Fruit fly (Drosophila melanogaster) whole organism, embryonic: ENCODE measurements around the gene osk.

Source experiments
- Antp ChIP-seq: fragments of 200-800 bp; sonication (Bioruptor generic); optimal IDR thresholded peaks from 3 replicates; lab custom pipeline; 2016; ENCODE audit warnings: missing biosample characterization, missing genetic modification characterization
- B-H1 ChIP-seq: fragments of 200-800 bp; sonication (Bioruptor generic); IDR thresholded peaks from 3 replicates; pipeline ENCODE4 v1.3.6; 2022; ENCODE audit warnings: missing biosample characterization, missing genetic modification characterization
- CG10209 ChIP-seq: fragments of 200-800 bp; sonication (Bioruptor generic); optimal IDR thresholded peaks from 3 replicates; lab custom pipeline; 2017; ENCODE audit warnings: missing biosample characterization, mild to moderate bottlenecking, missing genetic modification characterization, missing genetic modification reagents
- CG11085 ChIP-seq: fragments of 200-800 bp; sonication (Bioruptor generic); IDR thresholded peaks from 2 replicates; pipeline ENCODE4 v1.3.6; 2022; ENCODE audit warnings: missing biosample characterization, missing genetic modification characterization
- CG1233 ChIP-seq: fragments of 200-800 bp; sonication (Bioruptor generic); optimal IDR thresholded peaks from 4 replicates; lab custom pipeline; 2018; ENCODE audit warnings: missing biosample characterization, mild to moderate bottlenecking, missing genetic modification characterization
- CG13424 ChIP-seq: fragments of 200-800 bp; sonication (Bioruptor generic); optimal IDR thresholded peaks from 2 replicates; lab custom pipeline; 2019; ENCODE audit warnings: missing biosample characterization, mild to moderate bottlenecking, missing genetic modification characterization, moderate library complexity
- CG13775 ChIP-seq: fragments of 200-800 bp; sonication (Bioruptor generic); optimal IDR thresholded peaks from 3 replicates; lab custom pipeline; 2017; ENCODE audit warnings: missing biosample characterization, mild to moderate bottlenecking, missing genetic modification characterization
- CG16813 ChIP-seq: fragments of 200-800 bp; sonication (Bioruptor generic); IDR thresholded peaks from 3 replicates; pipeline ENCODE4 v1.3.6; 2022; ENCODE audit warnings: missing biosample characterization, missing genetic modification characterization; ENCODE audit not compliant: partially characterized antibody
- CG18476 ChIP-seq: fragments of 200-800 bp; sonication (Bioruptor generic); optimal IDR thresholded peaks from 2 replicates; lab custom pipeline; 2016; ENCODE audit warnings: missing biosample characterization, mild to moderate bottlenecking, missing genetic modification characterization
- CG18619 ChIP-seq: fragments of 200-800 bp; sonication (Bioruptor generic); optimal IDR thresholded peaks from 3 replicates; lab custom pipeline; 2017; ENCODE audit warnings: missing biosample characterization, mild to moderate bottlenecking, missing genetic modification characterization
- CG2199 ChIP-seq: fragments of 200-800 bp; sonication (Bioruptor generic); IDR thresholded peaks from 3 replicates; pipeline ENCODE4 v1.3.6; 2022; ENCODE audit warnings: missing biosample characterization, missing genetic modification characterization
- CG2889 ChIP-seq: fragments of 200-800 bp; sonication (Bioruptor generic); IDR thresholded peaks from 3 replicates; pipeline ENCODE4 v1.3.6; 2022; ENCODE audit warnings: missing biosample characterization, missing genetic modification characterization
- CG31224 ChIP-seq: fragments of 200-800 bp; sonication (Bioruptor generic); IDR thresholded peaks from 2 replicates; pipeline ENCODE4 v1.3.6; 2022; ENCODE audit warnings: missing biosample characterization, missing genetic modification characterization
- CG32532 ChIP-seq: fragments of 200-800 bp; sonication (Bioruptor generic); IDR thresholded peaks from 2 replicates; pipeline ENCODE4 v1.3.6; 2022; ENCODE audit warnings: missing biosample characterization, missing genetic modification characterization
- CG32772 ChIP-seq: fragments of 200-800 bp; sonication (Bioruptor generic); IDR thresholded peaks from 2 replicates; pipeline ENCODE4 v1.3.6; 2022; ENCODE audit warnings: missing biosample characterization, missing genetic modification characterization
- CG3847 ChIP-seq: fragments of 200-800 bp; sonication (Bioruptor generic); IDR thresholded peaks from 2 replicates; pipeline ENCODE4 v1.3.6; 2022; ENCODE audit warnings: missing biosample characterization, missing genetic modification characterization
- CG4360 ChIP-seq: fragments of 200-800 bp; sonication (Bioruptor generic); IDR thresholded peaks from 2 replicates; pipeline ENCODE4 v1.3.6; 2022; ENCODE audit warnings: missing biosample characterization, missing genetic modification characterization
- CG6689 ChIP-seq: fragments of 200-800 bp; sonication (Bioruptor generic); IDR thresholded peaks from 2 replicates; pipeline ENCODE4 v1.3.6; 2022; ENCODE audit warnings: missing biosample characterization, missing genetic modification characterization
- CG8924 ChIP-seq: fragments of 200-800 bp; optimal IDR thresholded peaks from 3 replicates; lab custom pipeline; 2019; ENCODE audit warnings: missing biosample characterization, mild to moderate bottlenecking, missing genetic modification characterization, moderate library complexity
- CG9727 ChIP-seq: fragments of 200-800 bp; sonication (Bioruptor generic); optimal IDR thresholded peaks from 3 replicates; lab custom pipeline; 2017; ENCODE audit warnings: missing biosample characterization, mild to moderate bottlenecking, missing genetic modification characterization
- Fer3 ChIP-seq: fragments of 200-800 bp; sonication (Bioruptor generic); optimal IDR thresholded peaks from 2 replicates; lab custom pipeline; 2018; ENCODE audit warnings: missing biosample characterization, mild to moderate bottlenecking, missing genetic modification characterization, moderate library complexity
- GATAe ChIP-seq: fragments of 200-800 bp; sonication (Bioruptor generic); conservative IDR thresholded peaks from 2 replicates; pipeline ENCODE4 v1.3.6; 2022; ENCODE audit warnings: missing biosample characterization, missing genetic modification characterization
- Gug ChIP-seq: fragments of 200-800 bp; sonication (Bioruptor generic); IDR thresholded peaks from 4 replicates; pipeline ENCODE4 v1.3.6; 2022; ENCODE audit warnings: missing biosample characterization, missing genetic modification characterization
- H2.0 ChIP-seq: fragments of 200-800 bp; sonication (Bioruptor generic); IDR thresholded peaks from 2 replicates; pipeline ENCODE4 v1.3.6; 2022; ENCODE audit warnings: missing biosample characterization, missing genetic modification characterization
- HLH54F ChIP-seq: fragments of 200-800 bp; sonication (Bioruptor generic); optimal IDR thresholded peaks from 3 replicates; lab custom pipeline; 2016; ENCODE audit warnings: missing biosample characterization, missing genetic modification characterization
- NfI ChIP-seq: fragments of 200-800 bp; sonication (Bioruptor generic); optimal IDR thresholded peaks from 3 replicates; lab custom pipeline; 2018; ENCODE audit warnings: missing biosample characterization, mild to moderate bottlenecking, missing genetic modification characterization, moderate library complexity
- Xrp1 ChIP-seq: fragments of 200-800 bp; sonication (Bioruptor generic); IDR thresholded peaks from 2 replicates; pipeline ENCODE4 v1.3.6; 2022; ENCODE audit warnings: missing biosample characterization, missing genetic modification characterization
- br ChIP-seq: fragments of >200 bp; optimal IDR thresholded peaks from 2 replicates; lab custom pipeline; 2017
- bsh ChIP-seq, 2 experiments: fragments of 200-800 bp; sonication (Bioruptor generic); optimal IDR thresholded peaks; 2 replicates each; lab custom pipeline; 2017 to 2018; ENCODE audit warnings: mild to moderate bottlenecking in 2 of 2, missing biosample characterization in 2 of 2, missing genetic modification characterization in 2 of 2, moderate library complexity in 1 of 2
- chm ChIP-seq: fragments of 200-800 bp; sonication (Bioruptor generic); IDR thresholded peaks from 2 replicates; pipeline ENCODE4 v1.3.6; 2022; ENCODE audit warnings: missing biosample characterization, missing genetic modification characterization
- crol ChIP-seq: fragments of 200-800 bp; sonication (Bioruptor generic); IDR thresholded peaks from 2 replicates; pipeline ENCODE4 v1.3.6; 2022; ENCODE audit warnings: missing biosample characterization, missing genetic modification characterization
- crp ChIP-seq, 2 experiments: fragments of 200-800 bp; sonication (Bioruptor generic); optimal IDR thresholded peaks; 2 replicates in 1 of 2; 3 replicates in 1 of 2; lab custom pipeline; 2017; ENCODE audit warnings: missing biosample characterization in 2 of 2, missing genetic modification characterization in 2 of 2, mild to moderate bottlenecking in 1 of 2, moderate library complexity in 1 of 2
- dysf ChIP-seq: fragments of 200-800 bp; sonication (Bioruptor generic); IDR thresholded peaks from 3 replicates; pipeline ENCODE4 v1.3.6; 2022; ENCODE audit warnings: missing biosample characterization, missing genetic modification characterization
- grau ChIP-seq: fragments of 200-800 bp; optimal IDR thresholded peaks from 3 replicates; lab custom pipeline; 2019; ENCODE audit warnings: missing biosample characterization, mild to moderate bottlenecking, missing genetic modification characterization, moderate library complexity
- gsb-n ChIP-seq: fragments of 200-800 bp; sonication (Bioruptor generic); optimal IDR thresholded peaks from 3 replicates; lab custom pipeline; 2018; ENCODE audit warnings: missing biosample characterization, mild to moderate bottlenecking, missing genetic modification characterization
- gt ChIP-seq: fragments of 200-800 bp; sonication (Bioruptor generic); IDR thresholded peaks from 2 replicates; pipeline ENCODE4 v1.3.6; 2022; ENCODE audit warnings: missing biosample characterization, missing genetic modification characterization
- ham ChIP-seq: fragments of 200-800 bp; sonication (Bioruptor generic); IDR thresholded peaks from 2 replicates; pipeline ENCODE4 v1.3.6; 2022; ENCODE audit warnings: missing biosample characterization, missing genetic modification characterization
- ind ChIP-seq: fragments of 200-800 bp; sonication (Bioruptor generic); optimal IDR thresholded peaks from 3 replicates; lab custom pipeline; 2016; ENCODE audit warnings: missing biosample characterization, missing genetic modification characterization
- inv ChIP-seq: fragments of 200-800 bp; sonication (Bioruptor generic); IDR thresholded peaks from 2 replicates; pipeline ENCODE4 v1.3.6; 2022; ENCODE audit warnings: missing biosample characterization, missing genetic modification characterization; ENCODE audit not compliant: partially characterized antibody
- klu ChIP-seq: fragments of 200-800 bp; sonication (Bioruptor generic); IDR thresholded peaks from 2 replicates; pipeline ENCODE4 v1.3.6; 2022; ENCODE audit warnings: missing biosample characterization, missing genetic modification characterization
- oc ChIP-seq: fragments of 200-800 bp; sonication (Bioruptor generic); optimal IDR thresholded peaks from 2 replicates; lab custom pipeline; 2018; ENCODE audit warnings: missing biosample characterization, mild to moderate bottlenecking, missing genetic modification characterization, moderate library complexity
- prd ChIP-seq, 3 experiments: fragments of >200 bp in 2 of 3; fragments of 200-800 bp in 1 of 3; sonication (Bioruptor generic) in 1 of 3; optimal IDR thresholded peaks in 2 of 3; IDR thresholded peaks in 1 of 3; 2 replicates in 2 of 3; 3 replicates in 1 of 3; pipeline versions ENCODE4 v1.3.6 to Lab custom; 2017 to 2022; ENCODE audit warnings: missing biosample characterization in 1 of 3, missing genetic modification characterization in 1 of 3
- pum ChIP-seq: fragments of 200-800 bp; sonication (Bioruptor generic); optimal IDR thresholded peaks from 2 replicates; lab custom pipeline; 2016; ENCODE audit warnings: missing biosample characterization, missing genetic modification characterization
- rib ChIP-seq: fragments of 200-800 bp; sonication (Bioruptor generic); IDR thresholded peaks from 2 replicates; pipeline ENCODE4 v1.3.6; 2022; ENCODE audit warnings: missing biosample characterization, missing genetic modification characterization
- row ChIP-seq: fragments of 200-800 bp; sonication (Bioruptor generic); IDR thresholded peaks from 3 replicates; pipeline ENCODE4 v1.3.6; 2022; ENCODE audit warnings: missing biosample characterization, missing genetic modification characterization
- tgo ChIP-seq: fragments of 200-800 bp; sonication (Bioruptor generic); IDR thresholded peaks from 3 replicates; pipeline ENCODE4 v1.3.6; 2022; ENCODE audit warnings: missing biosample characterization, missing genetic modification characterization
- wdn ChIP-seq: fragments of 200-800 bp; sonication (Bioruptor generic); IDR thresholded peaks from 2 replicates; pipeline ENCODE4 v1.3.6; 2022; ENCODE audit warnings: missing biosample characterization, missing genetic modification characterization

Gene osk

DNA sequence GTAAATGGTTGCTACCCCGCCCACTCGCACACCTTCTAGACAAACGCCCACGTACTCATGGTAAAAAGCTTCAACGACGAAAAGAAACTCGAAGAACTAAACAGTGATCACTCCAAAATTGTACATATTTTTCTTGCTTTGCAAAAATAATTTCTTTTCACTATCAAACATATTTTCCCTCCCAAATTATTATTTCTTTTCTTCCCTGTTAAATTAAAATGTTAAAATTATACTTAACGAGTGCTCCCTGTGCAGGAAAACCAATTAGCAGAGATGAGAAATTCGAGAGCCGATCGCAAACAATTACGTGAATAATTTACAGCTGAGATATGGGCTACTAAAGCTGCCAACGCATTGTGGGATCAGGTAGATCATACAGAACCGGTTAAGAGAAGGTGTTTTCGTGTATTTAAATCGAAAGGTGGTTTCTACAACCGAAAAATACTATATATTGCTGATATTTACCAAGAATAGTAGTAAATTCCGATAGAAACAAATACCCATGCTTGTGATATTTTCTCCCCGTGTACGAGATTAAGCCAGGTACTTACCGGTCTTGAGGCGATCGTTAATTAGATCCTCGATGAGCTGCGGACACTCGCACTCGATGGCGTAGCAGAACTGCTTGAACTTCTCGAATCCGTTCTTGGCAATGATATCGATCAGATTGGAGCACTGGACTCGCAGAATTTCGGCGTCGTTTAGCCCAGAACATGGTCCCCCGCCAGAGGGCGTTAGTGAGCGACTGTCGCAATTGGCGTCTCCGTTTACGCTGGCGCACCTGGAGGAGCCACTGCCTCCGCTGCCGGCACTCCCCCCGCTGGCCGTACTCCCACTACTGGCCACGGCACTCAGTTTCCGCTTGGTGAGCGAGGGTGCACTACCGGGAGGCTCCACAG, 4.5 kb upstream of the osk start (continued):
- TF ChIP-seq ind (GFP tag; lab: Kevin White, UChicago): peak; percentile 23
- TF ChIP-seq tgo (GFP tag; lab: Robert Waterston, UW): peak; percentile 45; the same call in 2 of the 3 replicates
- no peak for TF ChIP-seq B-H1 (GFP tag; lab: Robert Waterston, UW)
- TF ChIP-seq gt (GFP tag; lab: Robert Waterston, UW): 0 out of 2 replicates have a peak, but pooled peaks have one; percentile 17
- peak; percentile 22; the same call in 1 of the 2 replicates for TF ChIP-seq CG31224
- TF ChIP-seq rib (GFP tag; lab: Robert Waterston, UW): peak; percentile 43; the same call in 1 of the 2 replicates
- TF ChIP-seq gsb-n (tag; lab: Kevin White, UChicago): no peak
- TF ChIP-seq CG11085 (GFP tag; lab: Robert Waterston, UW): peak; percentile 51; the same call in 1 of the 2 replicates
- peak; percentile 41; the same call in 1 of the 2 replicates for TF ChIP-seq ham (GFP tag; lab: Robert Waterston, UW)
- peak; percentile 6 for TF ChIP-seq CG18476 (GFP tag; lab: Kevin White, UChicago)
- TF ChIP-seq prd (optimal IDR thresholded peaks at IDR 0.05; lab: Kevin White, UChicago): no peak
- TF ChIP-seq prd (GFP tag; IDR thresholded peaks at IDR 0.05; lab: Robert Waterston, UW): peak; percentile 43; the same call in 1 of the 3 replicates
- no peak for TF ChIP-seq crp (GFP tag; optimal IDR thresholded peaks at IDR 0.05; lab: Kevin White, UChicago)
- peak; percentile 56 for TF ChIP-seq row (GFP tag; lab: Robert Waterston, UW)
- TF ChIP-seq inv: no peak
- TF ChIP-seq CG18619 (GFP tag; lab: Kevin White, UChicago): peak; percentile 5
- TF ChIP-seq bsh (GFP tag; optimal IDR thresholded peaks at IDR 0.05; lab: Kevin White, UChicago): peak in 1 of 2 experiments; percentile 4
- no peak for TF ChIP-seq pum (GFP tag; lab: Kevin White, UChicago)
- peak; percentile 7 for TF ChIP-seq CG8924 (tag; lab: Kevin White, UChicago)
- TF ChIP-seq CG1233 (GFP tag; lab: Kevin White, UChicago): peak; percentile 36
- TF ChIP-seq CG13775: peak; percentile 5
- TF ChIP-seq Gug (GFP tag; lab: Robert Waterston, UW): peak; percentile 10; the same call in 1 of the 4 replicates
- peak; percentile 89 for TF ChIP-seq grau (tag; lab: Kevin White, UChicago)
- TF ChIP-seq Antp (GFP tag; lab: Kevin White, UChicago): peak; percentile 18
- 0 out of 2 replicates have a peak, but pooled peaks have one; percentile 15 for TF ChIP-seq klu
- peak; percentile 51; the same call in 1 of the 3 replicates for TF ChIP-seq CG2889
- TF ChIP-seq CG6689 (GFP tag; lab: Robert Waterston, UW): peak; percentile 48
- peak; percentile 22 for TF ChIP-seq HLH54F (GFP tag; lab: Kevin White, UChicago)
- 0 out of 2 replicates have a peak, but pooled peaks have one; percentile 16 for TF ChIP-seq H2.0 (GFP tag; lab: Robert Waterston, UW)
- 0 out of 3 replicates have a peak, but pooled peaks have one; percentile 20 for TF ChIP-seq CG16813 (GFP tag; lab: Robert Waterston, UW)
- peak; percentile 32 for TF ChIP-seq CG9727 (GFP tag; lab: Kevin White, UChicago)
- 0 out of 2 replicates have a peak, but pooled peaks have one; percentile 35 for TF ChIP-seq CG4360 (GFP tag; lab: Robert Waterston, UW)
- TF ChIP-seq br (lab: Kevin White, UChicago): no peak
- TF ChIP-seq CG10209 (GFP tag; lab: Kevin White, UChicago): peak; percentile 23
- peak; percentile 36 for TF ChIP-seq Fer3 (tag; lab: Kevin White, UChicago)
- TF ChIP-seq GATAe (GFP tag; lab: Robert Waterston, UW): peak; percentile 20
- TF ChIP-seq CG32532: peak; percentile 60; the same call in 1 of the 2 replicates
- TF ChIP-seq wdn (GFP tag; lab: Robert Waterston, UW): peak; percentile 50; the same call in 1 of the 2 replicates
- TF ChIP-seq CG2199 (GFP tag; lab: Robert Waterston, UW): 0 out of 3 replicates have a peak, but pooled peaks have one; percentile 21
- TF ChIP-seq Xrp1 (GFP tag; lab: Robert Waterston, UW): peak; percentile 53; the same call in 1 of the 2 replicates
- TF ChIP-seq NfI (GFP tag; lab: Kevin White, UChicago): peak; percentile 18
- peak; percentile 24; the same call in 1 of the 2 replicates for TF ChIP-seq CG3847 (GFP tag; lab: Robert Waterston, UW)
- no peak for TF ChIP-seq chm (GFP tag; lab: Robert Waterston, UW)
- peak; percentile 13 for TF ChIP-seq CG13424 (tag; lab: Kevin White, UChicago)
- peak; percentile 45; the same call in 1 of the 2 replicates for TF ChIP-seq CG32772 (GFP tag; lab: Robert Waterston, UW)
- no peak for TF ChIP-seq oc (tag; lab: Kevin White, UChicago)
- peak; percentile 55; the same call in 2 of the 3 replicates for TF ChIP-seq dysf (GFP tag; lab: Robert Waterston, UW)
- 0 out of 2 replicates have a peak, but pooled peaks have one; percentile 35 for TF ChIP-seq crol (GFP tag; lab: Robert Waterston, UW)
